Fruit fly (Drosophila melanogaster) whole organism, wandering third instar larva: ENCODE results near the gene CG31904.

Experiments
- Dif ChIP-seq: fragments of 200-275, 200-300 bp; sonication (Bioruptor generic); optimal IDR thresholded peaks from 2 replicates; lab custom pipeline; 2018; ENCODE audit warnings: missing biosample characterization, missing genetic modification characterization; ENCODE audit not compliant: partially characterized antibody
- N ChIP-seq: fragments of >200 bp; optimal IDR thresholded peaks from 2 replicates; lab custom pipeline; 2018; ENCODE audit warnings: missing biosample characterization, missing external identifiers, missing genetic modification characterization
- Sp1 ChIP-seq: fragments of 200-800 bp; sonication (Bioruptor generic); optimal IDR thresholded peaks from 3 replicates; lab custom pipeline; 2019; ENCODE audit warnings: missing biosample characterization, mild to moderate bottlenecking, missing genetic modification characterization, moderate library complexity
- br ChIP-seq: fragments of 200-800 bp; sonication (Bioruptor generic); optimal IDR thresholded peaks from 2 replicates; lab custom pipeline; 2016; ENCODE audit warnings: missing biosample characterization, missing genetic modification characterization
- dsf ChIP-seq: sonication (Bioruptor generic); optimal IDR thresholded peaks from 2 replicates; lab custom pipeline; 2016; ENCODE audit warnings: missing biosample characterization, missing genetic modification characterization, borderline replicate concordance
- h ChIP-seq: fragments of 200-800 bp; sonication (Bioruptor generic); optimal IDR thresholded peaks from 3 replicates; lab custom pipeline; 2016; ENCODE audit warnings: missing biosample characterization, mild to moderate bottlenecking, missing genetic modification characterization
- lola ChIP-seq: fragments of >200 bp; optimal IDR thresholded peaks from 2 replicates; lab custom pipeline; 2017; ENCODE audit warnings: missing biosample characterization, missing genetic modification characterization
- usp ChIP-seq: fragments of >200 bp; optimal IDR thresholded peaks from 2 replicates; lab custom pipeline; 2017; ENCODE audit warnings: missing biosample characterization, missing genetic modification characterization

dm6 chr2L:7753874-7754273, 15.3 kb upstream of the CG31904 start, which contains the start of gene CG46025:
- TF ChIP-seq br (GFP tag; lab: Kevin White, UChicago) (no peak), N (GFP tag; lab: Kevin White, UChicago) (no peak), dsf (no peak), lola (no peak), h (GFP tag; lab: Kevin White, UChicago) (no peak), Dif (GFP tag; lab: Kevin White, UChicago) (no peak), Sp1 (GFP tag; lab: Kevin White, UChicago) (no peak), usp (GFP tag; lab: Kevin White, UChicago) (no peak)
